Worm (Caenorhabditis elegans) whole organism, midembryonic: ENCODE data around the gene R160.4.

Source experiments
- cog-1 ChIP-seq: sonication (generic microtip); optimal IDR thresholded peaks from 2 replicates; lab custom pipeline; 2016; ENCODE audit warnings: missing genetic modification characterization, missing compliant biosample characterization
- flt-1 ChIP-seq: fragments of 200-800 bp; sonication (Bioruptor generic); IDR thresholded peaks from 2 replicates; pipeline ENCODE4 v1.3.6; 2022; ENCODE audit warnings: missing genetic modification characterization, missing compliant biosample characterization
- klf-2 ChIP-seq: fragments of 200-800 bp; sonication (Bioruptor generic); conservative IDR thresholded peaks from 2 replicates; pipeline ENCODE4 v1.3.6; 2022; ENCODE audit warnings: missing genetic modification reagents, missing genetic modification characterization, missing compliant biosample characterization
- med-1 ChIP-seq: sonication (generic microtip); optimal IDR thresholded peaks from 2 replicates; lab custom pipeline; 2017; ENCODE audit warnings: missing genetic modification characterization, mild to moderate bottlenecking, missing compliant biosample characterization, antibody characterized with exemption, missing genetic modification reagents; ENCODE audit not compliant: insufficient read depth
- ref-1 ChIP-seq: fragments of 200-800 bp; sonication (Bioruptor generic); conservative IDR thresholded peaks from 2 replicates; pipeline ENCODE4 v1.3.6; 2022; ENCODE audit warnings: missing genetic modification reagents, missing genetic modification characterization, missing compliant biosample characterization
- tab-1 ChIP-seq: fragments of 200-800 bp; sonication (Bioruptor generic); IDR thresholded peaks from 2 replicates; pipeline ENCODE4 v1.3.6; 2022; ENCODE audit warnings: missing genetic modification characterization, missing compliant biosample characterization
- ztf-23 ChIP-seq: fragments of 200-800 bp; sonication (Bioruptor generic); IDR thresholded peaks from 2 replicates; pipeline ENCODE4 v1.3.6; 2022; ENCODE audit warnings: missing genetic modification reagents, missing genetic modification characterization, missing compliant biosample characterization
- ztf-29 ChIP-seq: fragments of 200-800 bp; sonication (Bioruptor generic); IDR thresholded peaks from 2 replicates; pipeline ENCODE4 v1.3.6; 2022; ENCODE audit warnings: missing genetic modification reagents, missing genetic modification characterization, missing compliant biosample characterization

- TF ChIP-seq ztf-29: no peak
- TF ChIP-seq med-1 (GFP tag; lab: Kevin White, UChicago): no peak
- TF ChIP-seq flt-1 (GFP tag; lab: Robert Waterston, UW): no peak
- no peak for TF ChIP-seq ztf-23
- no peak for TF ChIP-seq cog-1 (tag; lab: Kevin White, UChicago)
- no peak for TF ChIP-seq klf-2 (GFP tag; lab: Robert Waterston, UW)
- no peak for TF ChIP-seq ref-1 (GFP tag; lab: Robert Waterston, UW)
- TF ChIP-seq tab-1 (GFP tag; lab: Robert Waterston, UW): no peak
Observed at ce11 chrX:4367414-4367813, 1.3 kb downstream of the R160.4 start, which contains the start of gene R160.10.
